Worm (Caenorhabditis elegans): ENCODE results near the gene F46B6.10.

- TF ChIP-seq daf-19 (GFP tag; conservative IDR thresholded peaks at IDR 0.05), result no peak
- no peak for TF ChIP-seq hlh-30 (tag; optimal IDR thresholded peaks at IDR 0.05; ENCODE audit: insufficient read depth)
- TF ChIP-seq pqm-1 (tag; optimal IDR thresholded peaks at IDR 0.05), result no peak
- TF ChIP-seq ces-1 (GFP tag; optimal IDR thresholded peaks at IDR 0.05), result no peak
- no peak for TF ChIP-seq unc-39 (tag; optimal IDR thresholded peaks at IDR 0.05)
- no peak for TF ChIP-seq aly-2 (tag; optimal IDR thresholded peaks at IDR 0.05)
- no peak for TF ChIP-seq spr-3 (GFP tag; optimal IDR thresholded peaks at IDR 0.05)
- TF ChIP-seq unc-62 (GFP tag; optimal IDR thresholded peaks at IDR 0.05 in 1 of 2), result peak in 1 of 2 experiments; percentile 59
- no peak for TF ChIP-seq unc-62 (tag; optimal IDR thresholded peaks at IDR 0.05)
- TF ChIP-seq nhr-237 (tag; optimal IDR thresholded peaks at IDR 0.05), result no peak
- TF ChIP-seq zip-11 (GFP tag; IDR thresholded peaks at IDR 0.05), result no peak
- no peak for TF ChIP-seq nhr-77 (tag; optimal IDR thresholded peaks at IDR 0.05)
- no peak for TF ChIP-seq mdt-29 (GFP tag; IDR thresholded peaks at IDR 0.05)
- TF ChIP-seq daf-12 (tag; optimal IDR thresholded peaks at IDR 0.05), result no peak
- TF ChIP-seq zag-1 (tag; optimal IDR thresholded peaks at IDR 0.05), result no peak
Observed at ce11 chrV:9837679-9838078, 35.8 kb upstream of the F46B6.10 start, which contains the start of gene srsx-21.
